Fruit fly (Drosophila melanogaster) whole organism, embryonic: ENCODE data around the gene CG1896.
A peak's percentile ranks its signal among the peaks of the same experiment; 100 is the strongest.

Experiments
- CG10147 ChIP-seq: fragments of 200-800 bp; sonication (Bioruptor generic); optimal IDR thresholded peaks from 2 replicates; lab custom pipeline; 2019; ENCODE audit warnings: missing biosample characterization, mild to moderate bottlenecking, missing genetic modification characterization, moderate library complexity
- CG10462 ChIP-seq: fragments of 200-800 bp; sonication (Bioruptor generic); optimal IDR thresholded peaks from 2 replicates; lab custom pipeline; 2016; ENCODE audit warnings: missing biosample characterization, missing genetic modification characterization
- CG10543 ChIP-seq: fragments of 200-800 bp; sonication (Bioruptor generic); optimal IDR thresholded peaks from 3 replicates; lab custom pipeline; 2017; ENCODE audit warnings: missing biosample characterization, mild to moderate bottlenecking, missing genetic modification characterization, moderate library complexity
- CG12104 ChIP-seq: fragments of 200-800 bp; sonication (Bioruptor generic); optimal IDR thresholded peaks from 3 replicates; lab custom pipeline; 2016; ENCODE audit warnings: missing biosample characterization, missing genetic modification characterization
- CG13287 ChIP-seq: fragments of 200-800 bp; sonication (Bioruptor generic); IDR thresholded peaks from 2 replicates; pipeline ENCODE4 v1.3.6; 2022; ENCODE audit warnings: missing biosample characterization, missing genetic modification characterization; ENCODE audit not compliant: partially characterized antibody
- CG1602 ChIP-seq: fragments of 200-800 bp; sonication (Bioruptor generic); optimal IDR thresholded peaks from 3 replicates; lab custom pipeline; 2016; ENCODE audit warnings: missing biosample characterization, missing genetic modification characterization
- CG16863 ChIP-seq: fragments of 200-800 bp; sonication (Bioruptor generic); optimal IDR thresholded peaks from 3 replicates; lab custom pipeline; 2016; ENCODE audit warnings: missing biosample characterization, missing genetic modification characterization
- CG17186 ChIP-seq: fragments of 200-800 bp; sonication (Bioruptor generic); optimal IDR thresholded peaks from 3 replicates; lab custom pipeline; 2017; ENCODE audit warnings: missing biosample characterization, missing genetic modification reagents, missing genetic modification characterization
- CG17568 ChIP-seq: fragments of 200-800 bp; sonication (Bioruptor generic); optimal IDR thresholded peaks from 2 replicates; lab custom pipeline; 2018; ENCODE audit warnings: missing biosample characterization, mild to moderate bottlenecking, missing genetic modification characterization, moderate library complexity
- CG1792 ChIP-seq: fragments of 200-800 bp; sonication (Bioruptor generic); optimal IDR thresholded peaks from 2 replicates; lab custom pipeline; 2016; ENCODE audit warnings: missing biosample characterization, missing genetic modification characterization
- CG18011 ChIP-seq: fragments of 200-800 bp; sonication (Bioruptor generic); optimal IDR thresholded peaks from 2 replicates; lab custom pipeline; 2017; ENCODE audit warnings: missing biosample characterization, missing genetic modification characterization, mild to moderate bottlenecking, moderate library complexity, missing genotype
- CG31365 ChIP-seq: fragments of 200-800 bp; sonication (Bioruptor generic); optimal IDR thresholded peaks from 2 replicates; lab custom pipeline; 2018; ENCODE audit warnings: missing biosample characterization, mild to moderate bottlenecking, missing genetic modification characterization
- CG33213 ChIP-seq: fragments of 200-800 bp; sonication (Bioruptor generic); optimal IDR thresholded peaks from 3 replicates; lab custom pipeline; 2016; ENCODE audit warnings: missing biosample characterization, missing genetic modification characterization
- CG4404 ChIP-seq: fragments of 200-800 bp; sonication (Bioruptor generic); IDR thresholded peaks from 2 replicates; pipeline ENCODE4 v1.3.6; 2022; ENCODE audit warnings: missing biosample characterization, missing genetic modification characterization
- CG6272 ChIP-seq: fragments of 200-800 bp; sonication (Bioruptor generic); IDR thresholded peaks from 2 replicates; pipeline ENCODE4 v1.3.6; 2022; ENCODE audit warnings: missing biosample characterization, missing genetic modification characterization
- CG8478 ChIP-seq: fragments of >200 bp; optimal IDR thresholded peaks from 2 replicates; lab custom pipeline; 2018
- CG9215 ChIP-seq: fragments of 200-800 bp; sonication (Bioruptor generic); IDR thresholded peaks from 2 replicates; pipeline ENCODE4 v1.3.6; 2022; ENCODE audit warnings: missing biosample characterization, missing genetic modification characterization
- CG9609 ChIP-seq: fragments of 200-800 bp; sonication (Bioruptor generic); optimal IDR thresholded peaks from 3 replicates; lab custom pipeline; 2016; ENCODE audit warnings: missing biosample characterization, missing genetic modification characterization
- CG9727 ChIP-seq: fragments of 200-800 bp; sonication (Bioruptor generic); optimal IDR thresholded peaks from 3 replicates; lab custom pipeline; 2017; ENCODE audit warnings: missing biosample characterization, mild to moderate bottlenecking, missing genetic modification characterization
- CG9797 ChIP-seq: fragments of 200-800 bp; sonication (Bioruptor generic); optimal IDR thresholded peaks from 3 replicates; lab custom pipeline; 2018; ENCODE audit warnings: missing biosample characterization, mild to moderate bottlenecking, missing genetic modification characterization
- D19B ChIP-seq: fragments of 200-800 bp; sonication (Bioruptor generic); optimal IDR thresholded peaks from 2 replicates; lab custom pipeline; 2017; ENCODE audit warnings: missing biosample characterization, mild to moderate bottlenecking, missing genetic modification characterization
- Dfd ChIP-seq, 2 experiments: fragments of >200 bp; optimal IDR thresholded peaks; 2 replicates each; lab custom pipeline; 2017; ENCODE audit warnings: missing biosample characterization in 2 of 2, missing genetic modification characterization in 2 of 2
- Dip3 ChIP-seq: fragments of 200-800 bp; sonication (Bioruptor generic); optimal IDR thresholded peaks from 3 replicates; lab custom pipeline; 2016; ENCODE audit warnings: missing biosample characterization, missing genetic modification characterization
- Dll ChIP-seq: fragments of 200-800 bp; sonication (Bioruptor generic); IDR thresholded peaks from 4 replicates; pipeline ENCODE4 v1.3.6; 2022; ENCODE audit warnings: missing biosample characterization, missing genetic modification characterization; ENCODE audit not compliant: partially characterized antibody
- E2f2 ChIP-seq: fragments of 200-800 bp; sonication (Bioruptor generic); IDR thresholded peaks from 2 replicates; pipeline ENCODE4 v1.3.6; 2022; ENCODE audit warnings: missing biosample characterization, missing genetic modification characterization
- HHEX ChIP-seq: fragments of 200-800 bp; sonication (Bioruptor generic); optimal IDR thresholded peaks from 3 replicates; lab custom pipeline; 2017; ENCODE audit warnings: missing biosample characterization, mild to moderate bottlenecking, missing genetic modification characterization, missing genetic modification reagents
- Hr39 ChIP-seq: fragments of >200 bp; optimal IDR thresholded peaks from 2 replicates; lab custom pipeline; 2017
- Lpt ChIP-seq: fragments of >200 bp; optimal IDR thresholded peaks from 2 replicates; lab custom pipeline; 2018; ENCODE audit warnings: missing biosample characterization, missing genetic modification characterization
- NK7.1 ChIP-seq: fragments of 200-800 bp; sonication (Bioruptor generic); optimal IDR thresholded peaks from 3 replicates; lab custom pipeline; 2016; ENCODE audit warnings: missing biosample characterization, missing genetic modification characterization
- Opbp ChIP-seq: fragments of 200-800 bp; sonication (Bioruptor generic); IDR thresholded peaks from 3 replicates; pipeline ENCODE4 v1.3.6; 2022; ENCODE audit warnings: missing biosample characterization, missing genetic modification characterization; ENCODE audit not compliant: partially characterized antibody
- Sry-δ ChIP-seq: fragments of 200-800 bp; sonication (Bioruptor generic); optimal IDR thresholded peaks from 2 replicates; lab custom pipeline; 2016; ENCODE audit warnings: missing biosample characterization, missing genetic modification characterization
- Stat92E ChIP-seq, 3 experiments: fragments of >200 bp in 2 of 3; fragments of 200-800 bp in 1 of 3; sonication (Bioruptor generic) in 1 of 3; optimal IDR thresholded peaks; 2 replicates each; lab custom pipeline; 2017 to 2019; ENCODE audit warnings: missing biosample characterization in 3 of 3, missing genetic modification characterization in 3 of 3, mild to moderate bottlenecking in 1 of 3, moderate library complexity in 1 of 3
- ab ChIP-seq: fragments of 200-800 bp; sonication (Bioruptor generic); optimal IDR thresholded peaks from 2 replicates; lab custom pipeline; 2016; ENCODE audit warnings: missing biosample characterization, missing genetic modification characterization
- crc ChIP-seq: fragments of 200-800 bp; sonication (Bioruptor generic); optimal IDR thresholded peaks from 2 replicates; lab custom pipeline; 2016; ENCODE audit warnings: missing biosample characterization, missing genetic modification characterization
- da ChIP-seq: fragments of 200-800 bp; sonication (Bioruptor generic); optimal IDR thresholded peaks from 2 replicates; lab custom pipeline; 2016; ENCODE audit warnings: missing biosample characterization, missing genetic modification characterization
- dati ChIP-seq: fragments of 200-800 bp; sonication (Bioruptor generic); IDR thresholded peaks from 2 replicates; pipeline ENCODE4 v1.3.6; 2022; ENCODE audit warnings: missing biosample characterization, missing genetic modification characterization
- dmrt99B ChIP-seq: fragments of 200-800 bp; sonication (Bioruptor generic); optimal IDR thresholded peaks from 2 replicates; lab custom pipeline; 2018; ENCODE audit warnings: missing biosample characterization, mild to moderate bottlenecking, missing genetic modification characterization, moderate library complexity
- ems ChIP-seq: fragments of 200-800 bp; sonication (Bioruptor generic); optimal IDR thresholded peaks from 3 replicates; lab custom pipeline; 2016; ENCODE audit warnings: missing biosample characterization, missing genetic modification characterization
- fd64A ChIP-seq: fragments of 200-800 bp; sonication (Bioruptor generic); optimal IDR thresholded peaks from 3 replicates; lab custom pipeline; 2018; ENCODE audit warnings: missing biosample characterization, mild to moderate bottlenecking, missing genetic modification characterization
- gce ChIP-seq: fragments of 200-800 bp; sonication (Bioruptor generic); IDR thresholded peaks from 3 replicates; pipeline ENCODE4 v1.3.6; 2022; ENCODE audit warnings: missing biosample characterization, missing genetic modification characterization
- grn ChIP-seq: fragments of 200-800 bp; sonication (Bioruptor generic); optimal IDR thresholded peaks from 3 replicates; lab custom pipeline; 2017; ENCODE audit warnings: missing biosample characterization, missing genetic modification characterization
- jumu ChIP-seq: fragments of 200-800 bp; sonication (Bioruptor generic); optimal IDR thresholded peaks from 3 replicates; lab custom pipeline; 2016; ENCODE audit warnings: missing biosample characterization, missing genetic modification characterization
- kay ChIP-seq: fragments of 200-800 bp; sonication (Bioruptor generic); optimal IDR thresholded peaks from 2 replicates; lab custom pipeline; 2016; ENCODE audit warnings: missing biosample characterization, missing genetic modification characterization
- klu ChIP-seq: fragments of 200-800 bp; sonication (Bioruptor generic); IDR thresholded peaks from 2 replicates; pipeline ENCODE4 v1.3.6; 2022; ENCODE audit warnings: missing biosample characterization, missing genetic modification characterization
- lbe ChIP-seq: fragments of 200-800 bp; sonication (Bioruptor generic); optimal IDR thresholded peaks from 2 replicates; lab custom pipeline; 2016; ENCODE audit warnings: missing biosample characterization, mild to moderate bottlenecking, missing genetic modification characterization
- nom ChIP-seq: fragments of 200-800 bp; sonication (Bioruptor generic); optimal IDR thresholded peaks from 2 replicates; lab custom pipeline; 2017; ENCODE audit warnings: missing biosample characterization, missing genetic modification characterization, mild to moderate bottlenecking, moderate library complexity, missing genetic modification reagents
- p53 ChIP-seq: fragments of 200-800 bp; sonication (Bioruptor generic); optimal IDR thresholded peaks from 2 replicates; lab custom pipeline; 2016; ENCODE audit warnings: missing biosample characterization, missing genetic modification characterization
- pros ChIP-seq: fragments of 200-800 bp; sonication (Bioruptor generic); optimal IDR thresholded peaks from 3 replicates; lab custom pipeline; 2019; ENCODE audit warnings: missing biosample characterization, mild to moderate bottlenecking, missing genetic modification characterization, moderate library complexity
- salm ChIP-seq: fragments of 200-800 bp; sonication (Bioruptor generic); optimal IDR thresholded peaks from 2 replicates; lab custom pipeline; 2018; ENCODE audit warnings: missing biosample characterization, mild to moderate bottlenecking, missing genetic modification characterization
- seq ChIP-seq: fragments of 200-800 bp; sonication (Bioruptor generic); IDR thresholded peaks from 2 replicates; pipeline ENCODE4 v1.3.6; 2022; ENCODE audit warnings: missing biosample characterization, missing genetic modification characterization
- zfh1 ChIP-seq: fragments of 200-800 bp; sonication (Bioruptor generic); IDR thresholded peaks from 3 replicates; pipeline ENCODE4 v1.3.6; 2022; ENCODE audit warnings: missing biosample characterization, missing genetic modification characterization

The CG1896 gene

DNA sequence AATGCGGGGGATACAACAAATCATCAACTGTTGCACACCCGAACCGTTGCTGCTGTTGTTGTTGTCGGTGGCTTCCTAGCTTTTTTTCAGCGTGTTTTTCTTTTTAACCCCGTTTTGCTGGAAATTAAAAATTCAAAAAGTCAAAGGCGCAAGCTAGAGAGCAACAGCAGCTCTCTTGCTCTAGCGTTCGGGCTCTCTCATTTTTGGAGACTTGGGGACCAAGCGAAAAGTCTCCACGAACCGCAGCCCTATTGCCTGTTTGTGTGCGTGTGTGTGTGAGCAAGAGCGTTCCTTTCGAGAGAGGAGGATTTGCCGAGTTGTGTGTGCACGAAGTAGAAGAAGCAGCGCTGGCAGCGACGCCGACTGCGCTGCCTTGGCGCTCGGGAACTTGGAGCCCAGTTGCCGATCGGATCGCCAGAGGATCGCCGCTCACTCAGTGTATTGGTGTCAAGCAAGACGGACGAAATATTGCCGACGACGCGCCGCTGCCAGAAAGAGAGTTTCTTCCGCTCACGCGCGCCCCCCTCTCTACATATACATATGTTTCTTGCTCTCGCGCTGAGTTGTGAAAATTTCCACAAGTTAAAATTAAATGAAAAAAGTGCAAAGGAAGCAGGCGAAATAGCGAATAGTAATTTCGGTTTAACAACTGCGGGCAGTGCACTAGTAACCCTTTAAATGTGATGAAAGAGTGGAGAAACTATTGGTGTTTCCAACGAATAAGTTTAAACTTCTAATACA is 19.3 kb upstream of the CG1896 start (continued):
- no peak for TF ChIP-seq D19B (GFP tag; lab: Kevin White, UChicago)
- no peak for TF ChIP-seq p53 (GFP tag; lab: Kevin White, UChicago)
- peak; percentile 21 for TF ChIP-seq Dip3 (GFP tag; lab: Kevin White, UChicago)
- 0 out of 4 replicates have a peak, but pooled peaks have one; percentile 17 for TF ChIP-seq Dll
- TF ChIP-seq klu, result no peak
- TF ChIP-seq CG16863 (GFP tag; lab: Kevin White, UChicago), result no peak
- no peak for TF ChIP-seq Sry-δ (GFP tag; lab: Kevin White, UChicago)
- no peak for TF ChIP-seq CG18011
- no peak for TF ChIP-seq Dfd (GFP tag; optimal IDR thresholded peaks at IDR 0.05; lab: Kevin White, UChicago)
- no peak for TF ChIP-seq CG9215 (GFP tag; lab: Robert Waterston, UW)
- TF ChIP-seq crc (GFP tag; lab: Kevin White, UChicago), result no peak
- TF ChIP-seq CG4404 (GFP tag; lab: Robert Waterston, UW), result no peak
- no peak for TF ChIP-seq E2f2 (GFP tag; lab: Robert Waterston, UW)
- no peak for TF ChIP-seq CG9727 (GFP tag; lab: Kevin White, UChicago)
- TF ChIP-seq CG17568 (GFP tag; lab: Kevin White, UChicago), result no peak
- TF ChIP-seq Hr39 (lab: Kevin White, UChicago), result no peak
- TF ChIP-seq CG8478 (lab: Kevin White, UChicago), result no peak
- TF ChIP-seq salm (tag; lab: Kevin White, UChicago), result no peak
- TF ChIP-seq ems (GFP tag; lab: Kevin White, UChicago), result no peak
- no peak for TF ChIP-seq jumu (GFP tag; lab: Kevin White, UChicago)
- no peak for TF ChIP-seq lbe (GFP tag; lab: Kevin White, UChicago)
- TF ChIP-seq CG10147 (GFP tag; lab: Kevin White, UChicago), result no peak
- TF ChIP-seq CG10462 (GFP tag; lab: Kevin White, UChicago), result no peak
- TF ChIP-seq dmrt99B (tag; lab: Kevin White, UChicago), result no peak
- TF ChIP-seq CG9797 (GFP tag; lab: Kevin White, UChicago), result no peak
- TF ChIP-seq nom (GFP tag; lab: Kevin White, UChicago), result peak; percentile 78
- TF ChIP-seq NK7.1 (GFP tag; lab: Kevin White, UChicago), result no peak
- no peak for TF ChIP-seq seq (GFP tag; lab: Robert Waterston, UW)
- no peak for TF ChIP-seq ab (GFP tag; lab: Kevin White, UChicago)
- peak; percentile 85 for TF ChIP-seq pros (GFP tag; lab: Kevin White, UChicago)
- no peak for TF ChIP-seq CG6272 (GFP tag; lab: Robert Waterston, UW)
- no peak for TF ChIP-seq gce (GFP tag; lab: Robert Waterston, UW)
- no peak for TF ChIP-seq CG9609 (GFP tag; lab: Kevin White, UChicago)
- TF ChIP-seq CG31365 (tag; lab: Kevin White, UChicago), result no peak
- no peak for TF ChIP-seq CG10543 (GFP tag; lab: Kevin White, UChicago)
- peak; percentile 42 for TF ChIP-seq CG13287 (GFP tag; lab: Robert Waterston, UW)
- TF ChIP-seq CG17186 (GFP tag; lab: Kevin White, UChicago), result no peak
- 0 out of 3 replicates have a peak, but pooled peaks have one; percentile 45 for TF ChIP-seq zfh1
- no peak for TF ChIP-seq CG1792 (GFP tag; lab: Kevin White, UChicago)
- TF ChIP-seq HHEX (GFP tag; lab: Kevin White, UChicago), result no peak
- TF ChIP-seq Opbp (GFP tag; lab: Robert Waterston, UW), result 0 out of 3 replicates have a peak, but pooled peaks have one; percentile 23
- no peak for TF ChIP-seq da (GFP tag; lab: Kevin White, UChicago)
- no peak for TF ChIP-seq CG12104 (GFP tag; lab: Kevin White, UChicago)
- TF ChIP-seq Stat92E (GFP tag; optimal IDR thresholded peaks at IDR 0.05; lab: Kevin White, UChicago), result peak in 1 of 3 experiments; percentile 29
- no peak for TF ChIP-seq dati (GFP tag; lab: Robert Waterston, UW)
- no peak for TF ChIP-seq fd64A (GFP tag; lab: Kevin White, UChicago)
- TF ChIP-seq kay (GFP tag; lab: Kevin White, UChicago), result no peak
- no peak for TF ChIP-seq Lpt (GFP tag; lab: Kevin White, UChicago)
- no peak for TF ChIP-seq CG1602
- TF ChIP-seq CG33213 (GFP tag; lab: Kevin White, UChicago), result no peak
- TF ChIP-seq grn, result no peak
